Worm (Caenorhabditis elegans) whole organism, L4 larva: ENCODE data around the gene csr-1.
"Not testable (repeated sequence)": the region's sequence is repeated elsewhere in the genome, so short reads cannot be mapped to it uniquely, and the experiment has no call there.

Experiments
- D1046.2 ChIP-seq: fragments of 200-800 bp; sonication (Bioruptor generic); IDR thresholded peaks from 2 replicates; pipeline ENCODE4 v1.3.6; 2022; ENCODE audit warnings: missing genetic modification characterization, missing compliant biosample characterization
- F37D6.2 ChIP-seq: sonication (generic microtip); optimal IDR thresholded peaks from 2 replicates; lab custom pipeline; 2016; ENCODE audit warnings: mild to moderate bottlenecking, missing genetic modification characterization, missing compliant biosample characterization
- F49E8.2 ChIP-seq: sonication (generic microtip); optimal IDR thresholded peaks from 2 replicates; lab custom pipeline; 2016; ENCODE audit warnings: missing compliant biosample characterization, mild to moderate bottlenecking, missing genetic modification characterization, borderline replicate concordance
- T20F7.1 ChIP-seq: fragments of 200-800 bp; sonication (Bioruptor generic); optimal IDR thresholded peaks from 2 replicates; lab custom pipeline; 2018; ENCODE audit warnings: mild to moderate bottlenecking, missing genetic modification characterization, missing compliant biosample characterization
- T26A8.4 ChIP-seq: fragments of 200-800 bp; sonication (Bioruptor generic); IDR thresholded peaks from 2 replicates; pipeline ENCODE4 v1.3.6; 2022; ENCODE audit warnings: missing genetic modification characterization, missing compliant biosample characterization
- Y48G9A.11 ChIP-seq: fragments of 200-800 bp; sonication (Bioruptor generic); IDR thresholded peaks from 2 replicates; pipeline ENCODE4 v1.3.6; 2022; ENCODE audit warnings: missing genetic modification reagents, missing genetic modification characterization, missing compliant biosample characterization
- Y75B8A.6 ChIP-seq: fragments of 200-800 bp; sonication (Bioruptor generic); IDR thresholded peaks from 2 replicates; pipeline ENCODE4 v1.3.6; 2022; ENCODE audit warnings: missing genetic modification reagents, missing genetic modification characterization, missing compliant biosample characterization
- ZK337.2 ChIP-seq: fragments of 200-800 bp; sonication (Bioruptor generic); IDR thresholded peaks from 2 replicates; pipeline ENCODE4 v1.3.6; 2022; ENCODE audit warnings: missing genetic modification reagents, missing genetic modification characterization, missing compliant biosample characterization
- ZK546.5 ChIP-seq, 2 experiments: sonication (generic microtip); optimal IDR thresholded peaks; 2 replicates each; lab custom pipeline; 2017; ENCODE audit warnings: missing biosample characterization in 2 of 2, missing genetic modification characterization in 2 of 2
- aha-1 ChIP-seq: fragments of 150-350 bp; peaks from one replicate; lab custom pipeline; 2014; ENCODE audit warnings: missing biosample characterization, missing genetic modification characterization
- ama-1 ChIP-seq: fragments of 150-350 bp; optimal IDR thresholded peaks from 2 replicates; lab custom pipeline; 2014; ENCODE audit warnings: inconsistent platforms, mixed read lengths
- ceh-20 ChIP-seq: fragments of 200-800 bp; sonication (Bioruptor generic); IDR thresholded peaks from 2 replicates; pipeline ENCODE4 v1.3.6; 2022; ENCODE audit warnings: missing genetic modification reagents, missing genetic modification characterization, missing compliant biosample characterization
- cey-2 ChIP-seq: sonication (generic microtip); optimal IDR thresholded peaks from 3 replicates; lab custom pipeline; 2017; ENCODE audit warnings: missing genetic modification characterization, mild to moderate bottlenecking, missing compliant biosample characterization, antibody characterized with exemption, borderline replicate concordance; ENCODE audit not compliant: insufficient read depth
- ctbp-1 ChIP-seq: fragments of 200-800 bp; sonication (Bioruptor generic); IDR thresholded peaks from 2 replicates; pipeline ENCODE4 v1.3.6; 2022; ENCODE audit warnings: missing genetic modification reagents, missing genetic modification characterization, missing compliant biosample characterization
- daf-16 ChIP-seq, 3 experiments: sonication (generic microtip); optimal IDR thresholded peaks; 2 replicates each; lab custom pipeline; 2016 to 2017; ENCODE audit warnings: missing genetic modification characterization in 3 of 3, missing genetic modification reagents in 3 of 3, mild to moderate bottlenecking in 2 of 3, missing compliant biosample characterization in 2 of 3, missing biosample characterization in 1 of 3, moderate library complexity in 1 of 3
- dmd-6 ChIP-seq: fragments of 200-800 bp; sonication (Bioruptor generic); IDR thresholded peaks from 2 replicates; pipeline ENCODE4 v1.3.6; 2022; ENCODE audit warnings: missing genetic modification reagents, missing genetic modification characterization, missing compliant biosample characterization
- dmd-9 ChIP-seq: fragments of 200-800 bp; sonication (Bioruptor generic); IDR thresholded peaks from 2 replicates; pipeline ENCODE4 v1.3.6; 2022; ENCODE audit warnings: missing genetic modification reagents, missing genetic modification characterization, missing compliant biosample characterization
- duxl-1 ChIP-seq: sonication (generic microtip); optimal IDR thresholded peaks from 2 replicates; lab custom pipeline; 2016; ENCODE audit warnings: mild to moderate bottlenecking, missing genetic modification characterization, moderate library complexity, missing compliant biosample characterization; ENCODE audit not compliant: poor library complexity
- dve-1 ChIP-seq: sonication (generic microtip); optimal IDR thresholded peaks from 2 replicates; lab custom pipeline; 2017; ENCODE audit warnings: antibody characterized with exemption, mild to moderate bottlenecking, missing genetic modification characterization, missing compliant biosample characterization; ENCODE audit not compliant: insufficient read depth
- hlh-11 ChIP-seq: fragments of 200-800 bp; sonication (Bioruptor generic); optimal IDR thresholded peaks from 2 replicates; lab custom pipeline; 2018; ENCODE audit warnings: mild to moderate bottlenecking, missing genetic modification characterization, missing compliant biosample characterization
- hlh-30 ChIP-seq: sonication (generic microtip); optimal IDR thresholded peaks from 2 replicates; lab custom pipeline; 2017; ENCODE audit warnings: antibody characterized with exemption, mild to moderate bottlenecking, missing genetic modification characterization, missing compliant biosample characterization; ENCODE audit not compliant: insufficient read depth
- lim-7 ChIP-seq: fragments of 200-800 bp; sonication (Bioruptor generic); IDR thresholded peaks from 2 replicates; pipeline ENCODE4 v1.3.6; 2022; ENCODE audit warnings: missing genetic modification characterization, missing compliant biosample characterization
- lin-38 ChIP-seq: fragments of 200-800 bp; sonication (Bioruptor generic); IDR thresholded peaks from 2 replicates; pipeline ENCODE4 v1.3.6; 2022; ENCODE audit warnings: missing genetic modification reagents, missing genetic modification characterization, missing compliant biosample characterization
- lsy-2 ChIP-seq, 2 experiments: fragments of 150-350 bp in 1 of 2; sonication (generic microtip) in 1 of 2; optimal IDR thresholded peaks; 2 replicates each; lab custom pipeline; 2014 to 2017; ENCODE audit warnings: missing biosample characterization in 2 of 2, missing genetic modification characterization in 2 of 2
- madf-5 ChIP-seq, 2 experiments: fragments of 200-800 bp; sonication (Bioruptor generic); IDR thresholded peaks; 2 replicates each; pipeline ENCODE4 v1.3.6; 2022; ENCODE audit warnings: missing compliant biosample characterization in 2 of 2, missing genetic modification characterization in 2 of 2
- madf-9 ChIP-seq: fragments of 200-800 bp; sonication (Bioruptor generic); conservative IDR thresholded peaks from 2 replicates; pipeline ENCODE4 v1.3.6; 2022; ENCODE audit warnings: missing genetic modification reagents, missing genetic modification characterization, missing compliant biosample characterization
- mep-1 ChIP-seq: fragments of 150-350 bp; sonication (generic microtip); optimal IDR thresholded peaks from 3 replicates; lab custom pipeline; 2014; ENCODE audit warnings: missing biosample characterization, missing genetic modification characterization
- mes-2 ChIP-seq: sonication (generic microtip); optimal IDR thresholded peaks from 2 replicates; lab custom pipeline; 2016; ENCODE audit warnings: missing genotype, mild to moderate bottlenecking, missing genetic modification characterization, missing compliant biosample characterization; ENCODE audit not compliant: poor library complexity, severe bottlenecking
- mxl-2 ChIP-seq: fragments of 200-800 bp; sonication (Bioruptor generic); conservative IDR thresholded peaks from 2 replicates; pipeline ENCODE4 v1.3.6; 2022; ENCODE audit warnings: missing genetic modification reagents, missing genetic modification characterization, missing compliant biosample characterization
- mxl-3 ChIP-seq: fragments of 200-800 bp; sonication (Bioruptor generic); optimal IDR thresholded peaks from 2 replicates; lab custom pipeline; 2018; ENCODE audit warnings: mild to moderate bottlenecking, missing genetic modification characterization, missing compliant biosample characterization
- nhr-10 ChIP-seq: fragments of 150-350 bp; optimal IDR thresholded peaks from 2 replicates; lab custom pipeline; 2014; ENCODE audit warnings: missing biosample characterization, missing genetic modification characterization
- nhr-111 ChIP-seq: fragments of 200-800 bp; sonication (Bioruptor generic); optimal IDR thresholded peaks from 2 replicates; lab custom pipeline; 2018; ENCODE audit warnings: mild to moderate bottlenecking, missing genetic modification characterization, missing compliant biosample characterization
- nhr-42 ChIP-seq: fragments of 200-800 bp; sonication (Bioruptor generic); IDR thresholded peaks from 2 replicates; pipeline ENCODE4 v1.3.6; 2022; ENCODE audit warnings: missing genetic modification characterization, missing compliant biosample characterization
- nhr-6 ChIP-seq: fragments of 150-350 bp; optimal IDR thresholded peaks from 2 replicates; lab custom pipeline; 2014; ENCODE audit warnings: missing biosample characterization, missing genetic modification characterization
- rbr-2 ChIP-seq: sonication (generic microtip); optimal IDR thresholded peaks from 2 replicates; lab custom pipeline; 2016; ENCODE audit warnings: missing genotype, missing genetic modification characterization, missing compliant biosample characterization
- saeg-2 ChIP-seq: fragments of 200-800 bp; sonication (Bioruptor generic); IDR thresholded peaks from 2 replicates; pipeline ENCODE4 v1.3.6; 2022; ENCODE audit warnings: missing genetic modification reagents, missing genetic modification characterization, missing compliant biosample characterization
- spr-1 ChIP-seq: sonication (generic microtip); optimal IDR thresholded peaks from 2 replicates; lab custom pipeline; 2016; ENCODE audit warnings: mild to moderate bottlenecking, missing genetic modification characterization, missing compliant biosample characterization
- tag-97 ChIP-seq: fragments of 200-800 bp; sonication (Bioruptor generic); IDR thresholded peaks from 2 replicates; pipeline ENCODE4 v1.3.6; 2022; ENCODE audit warnings: missing genetic modification characterization, missing compliant biosample characterization
- tra-1 ChIP-seq: fragments of 200-800 bp; sonication (Bioruptor generic); IDR thresholded peaks from 2 replicates; pipeline ENCODE4 v1.3.6; 2022; ENCODE audit warnings: missing genetic modification reagents, missing genetic modification characterization, missing compliant biosample characterization
- unc-62 ChIP-seq, 3 experiments: fragments of 150-350 bp in 1 of 3; sonication (generic microtip); optimal IDR thresholded peaks in 2 of 3; peaks in 1 of 3; 1 replicate in 1 of 3; 2 replicates in 2 of 3; lab custom pipeline; 2014 to 2017; ENCODE audit warnings: missing biosample characterization in 3 of 3, missing genetic modification characterization in 3 of 3, missing genetic modification reagents in 3 of 3, missing genotype in 1 of 3
- vab-7 ChIP-seq: fragments of 200-800 bp; sonication (Bioruptor generic); IDR thresholded peaks from 2 replicates; pipeline ENCODE4 v1.3.6; 2022; ENCODE audit warnings: missing genetic modification reagents, missing genetic modification characterization, missing compliant biosample characterization
- zfp-3 ChIP-seq: fragments of 200-800 bp; sonication (Bioruptor generic); conservative IDR thresholded peaks from 2 replicates; pipeline ENCODE4 v1.3.6; 2022; ENCODE audit warnings: missing genetic modification reagents, missing genetic modification characterization, missing compliant biosample characterization

csr-1 gene

DNA sequence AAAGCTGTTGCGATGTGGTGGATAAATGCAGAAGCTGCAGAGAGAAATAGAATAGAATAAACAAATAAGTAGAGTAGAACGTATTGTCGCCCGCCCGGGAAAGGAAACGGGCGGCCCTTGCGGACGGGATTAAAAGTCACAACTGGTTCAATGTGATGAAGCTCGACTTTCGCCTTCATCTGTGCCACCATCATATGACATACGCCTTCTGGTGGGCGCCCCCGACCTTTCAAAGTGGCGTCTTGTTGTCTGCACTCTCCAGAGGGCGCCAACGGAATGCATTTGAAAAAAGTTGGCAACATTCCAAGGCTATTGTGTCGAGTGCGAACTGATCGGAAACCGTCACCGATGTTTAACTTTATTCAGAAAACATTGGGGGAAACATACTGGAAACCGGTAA is 13.8 kb upstream of the csr-1 start (continued):
- TF ChIP-seq mxl-3 (GFP tag; lab: Kevin White, UChicago) (no peak), mxl-2 (GFP tag; lab: Robert Waterston, UW) (no peak), nhr-10 (tag; lab: Kevin White, UChicago) (no peak), madf-9 (GFP tag; lab: Robert Waterston, UW) (no peak), ZK546.5 (tag; optimal IDR thresholded peaks at IDR 0.05; lab: Kevin White, UChicago) (no peak)

DNA sequence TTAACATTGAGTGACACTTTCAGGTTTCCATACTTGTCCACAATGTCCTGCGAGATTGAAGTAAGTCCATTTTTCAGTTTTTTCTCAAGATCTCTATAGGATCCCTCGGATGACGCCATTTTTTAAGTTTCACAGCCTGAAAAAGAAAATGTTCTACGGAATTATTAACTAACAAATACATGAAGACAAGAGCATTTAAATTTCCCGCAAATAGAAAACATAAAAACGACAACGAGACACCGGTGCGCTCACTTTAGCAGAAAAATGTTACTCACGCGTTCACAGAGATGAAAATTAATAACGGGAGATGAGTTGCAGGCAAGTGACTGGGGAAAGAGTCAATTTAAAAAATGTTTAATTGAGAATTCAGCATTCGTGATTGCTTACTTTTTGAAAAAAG is 10.6 kb upstream of the csr-1 start, which contains the start of gene czw-1:
Gene czw-1, minus strand, starts transcription at position 369 of the 400 bp plus-strand sequence.
- TF ChIP-seq nhr-111 (GFP tag; lab: Kevin White, UChicago) (no peak), ama-1 (lab: Kevin White, UChicago) (no peak), T20F7.1 (GFP tag; lab: Kevin White, UChicago) (peak; percentile 71), mes-2 (tag; lab: Kevin White, UChicago) (peak; percentile 12), cey-2 (tag; lab: Kevin White, UChicago) (no peak), tag-97 (GFP tag; lab: Robert Waterston, UW) (no peak)

DNA sequence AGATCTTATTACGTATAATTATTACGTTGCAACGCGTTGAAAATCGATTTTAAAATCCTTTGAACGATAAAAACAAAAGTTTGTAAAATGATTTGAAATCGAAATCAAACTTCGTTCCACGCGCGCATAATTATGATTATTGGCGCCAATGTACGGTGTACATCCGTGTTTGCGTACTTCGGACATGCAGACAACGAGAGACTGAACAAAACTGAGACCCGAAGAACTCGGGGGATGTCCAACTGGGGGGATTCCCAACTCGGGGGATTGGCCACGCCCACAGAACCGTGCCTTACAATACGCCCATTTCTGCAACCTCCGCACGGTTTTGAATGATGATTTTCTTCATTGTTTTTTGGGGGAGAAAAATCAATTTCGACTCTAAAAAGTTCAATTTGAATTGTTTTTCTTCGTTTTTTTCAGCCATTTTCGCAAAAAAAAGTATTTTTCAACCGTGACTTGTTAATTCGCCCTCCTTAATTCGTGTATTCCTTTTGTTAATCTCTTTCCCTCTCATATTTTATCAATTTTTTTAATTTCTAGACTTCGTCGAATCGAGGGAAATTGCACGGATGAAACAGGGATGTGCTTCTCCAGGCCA is 10.1 kb upstream of the csr-1 start, which contains the start of gene F20D12.12:
Gene F20D12.12, plus strand, starts transcription at position 542 of the 601 bp plus-strand sequence.
- peak; percentile 52 for TF ChIP-seq F49E8.2 (tag; lab: Kevin White, UChicago)
- peak; percentile 90 for TF ChIP-seq ceh-20 (GFP tag; lab: Robert Waterston, UW)
- peak; percentile 29 for TF ChIP-seq spr-1 (tag; lab: Kevin White, UChicago)
- peak; percentile 80; the same call in 1 of the 2 replicates for TF ChIP-seq D1046.2 (GFP tag; lab: Robert Waterston, UW)
- TF ChIP-seq lim-7 (GFP tag; lab: Robert Waterston, UW) = peak; percentile 50; the same call in 1 of the 2 replicates
- peak; percentile 45 for TF ChIP-seq mep-1 (tag; lab: Kevin White, UChicago)
- peak in 1 of 2 experiments; percentile 68; a peak in 1 of 4 replicates for TF ChIP-seq madf-5 (GFP tag; IDR thresholded peaks at IDR 0.05; lab: Robert Waterston, UW)
- peak; percentile 68 for TF ChIP-seq nhr-6
- peak; percentile 71; the same call in 1 of the 2 replicates for TF ChIP-seq madf-9 (GFP tag; lab: Robert Waterston, UW)
- TF ChIP-seq Y48G9A.11 (GFP tag; lab: Robert Waterston, UW) = peak; percentile 83
- peak; percentile 27 for TF ChIP-seq F37D6.2 (tag; lab: Kevin White, UChicago)
- peak; percentile 85 for TF ChIP-seq ZK337.2 (GFP tag; lab: Robert Waterston, UW)
- TF ChIP-seq dmd-6 (GFP tag; lab: Robert Waterston, UW) = peak; percentile 85
- TF ChIP-seq aha-1 = peak; percentile 95
- TF ChIP-seq ctbp-1 = peak; percentile 87
- peak; percentile 79 for TF ChIP-seq T20F7.1 (GFP tag; lab: Kevin White, UChicago)
- peak; percentile 5 for TF ChIP-seq duxl-1 (tag; lab: Kevin White, UChicago)
- TF ChIP-seq T26A8.4 (GFP tag; lab: Robert Waterston, UW) = peak; percentile 81
- TF ChIP-seq hlh-11 = peak; percentile 68
- TF ChIP-seq daf-16 (GFP tag; optimal IDR thresholded peaks at IDR 0.05; lab: Kevin White, UChicago); unc-62 (tag; optimal IDR thresholded peaks at IDR 0.05; lab: Kevin White, UChicago): not testable (repeated sequence)
- TF ChIP-seq daf-16 (tag; optimal IDR thresholded peaks at IDR 0.05; lab: Kevin White, UChicago) = peak; percentile 13
- TF ChIP-seq mxl-3 (GFP tag; lab: Kevin White, UChicago) = peak; percentile 30
- 0 out of 2 replicates have a peak, but pooled peaks have one; percentile 39 for TF ChIP-seq Y75B8A.6 (GFP tag; lab: Robert Waterston, UW)
- peak; percentile 83; the same call in 1 of the 2 replicates for TF ChIP-seq nhr-42 (GFP tag; lab: Robert Waterston, UW)
- peak; percentile 87; the same call in 1 of the 2 replicates for TF ChIP-seq tra-1 (GFP tag; lab: Robert Waterston, UW)
- peak; percentile 70 to 96 for TF ChIP-seq lsy-2 (tag; optimal IDR thresholded peaks at IDR 0.05; lab: Kevin White, UChicago)
- peak; percentile 48 for TF ChIP-seq hlh-30 (tag; lab: Kevin White, UChicago)
- peak; percentile 74 for TF ChIP-seq rbr-2 (tag; lab: Kevin White, UChicago)
- peak in 1 of 2 experiments; percentile 45 for TF ChIP-seq unc-62 (GFP tag; optimal IDR thresholded peaks at IDR 0.05 in 1 of 2; lab: Kevin White, UChicago)
- TF ChIP-seq saeg-2 (GFP tag; lab: Robert Waterston, UW) = 0 out of 2 replicates have a peak, but pooled peaks have one; percentile 62
- peak; percentile 54 for TF ChIP-seq dve-1 (tag; lab: Kevin White, UChicago)
- peak; percentile 71; the same call in 1 of the 2 replicates for TF ChIP-seq dmd-9 (GFP tag; lab: Robert Waterston, UW)
- peak; percentile 91 for TF ChIP-seq lin-38 (GFP tag; lab: Robert Waterston, UW)
- peak; percentile 96 for TF ChIP-seq vab-7
- TF ChIP-seq zfp-3 = peak; percentile 80
